Worm (Caenorhabditis elegans) whole organism, late embryonic: ENCODE data around the gene npr-30.

Experiments
- C08G9.2 ChIP-seq: sonication (generic microtip); optimal IDR thresholded peaks from 2 replicates; lab custom pipeline; 2016; ENCODE audit warnings: mild to moderate bottlenecking, missing genetic modification characterization, moderate library complexity, missing compliant biosample characterization
- C38D4.7 ChIP-seq: fragments of 200-800 bp; sonication (Bioruptor generic); optimal IDR thresholded peaks from 2 replicates; lab custom pipeline; 2018; ENCODE audit warnings: mild to moderate bottlenecking, missing genetic modification characterization, moderate library complexity, missing compliant biosample characterization
- K09A11.1 ChIP-seq: sonication (generic microtip); optimal IDR thresholded peaks from 2 replicates; lab custom pipeline; 2017; ENCODE audit warnings: antibody characterized with exemption, mild to moderate bottlenecking, missing genetic modification characterization, missing compliant biosample characterization; ENCODE audit not compliant: insufficient read depth
- ahr-1 ChIP-seq: sonication (generic microtip); optimal IDR thresholded peaks from 2 replicates; lab custom pipeline; 2016; ENCODE audit warnings: missing genetic modification characterization, missing compliant biosample characterization
- ama-1 ChIP-seq: fragments of 150-350 bp; optimal IDR thresholded peaks from 2 replicates; lab custom pipeline; 2014
- ceh-14 ChIP-seq: sonication (generic microtip); optimal IDR thresholded peaks from 2 replicates; lab custom pipeline; 2016; ENCODE audit warnings: missing genotype, missing genetic modification characterization, missing compliant biosample characterization
- ceh-19 ChIP-seq: fragments of 200-800 bp; sonication (Bioruptor generic); optimal IDR thresholded peaks from 2 replicates; lab custom pipeline; 2018; ENCODE audit warnings: mild to moderate bottlenecking, missing genetic modification characterization, missing compliant biosample characterization
- ceh-2 ChIP-seq: sonication (generic microtip); optimal IDR thresholded peaks from 2 replicates; lab custom pipeline; 2016; ENCODE audit warnings: missing genotype, missing genetic modification characterization, missing compliant biosample characterization
- ceh-22 ChIP-seq: sonication (generic microtip); optimal IDR thresholded peaks from 2 replicates; lab custom pipeline; 2017; ENCODE audit warnings: missing biosample characterization, missing genetic modification characterization
- ceh-24 ChIP-seq: sonication (generic microtip); optimal IDR thresholded peaks from 2 replicates; lab custom pipeline; 2016; ENCODE audit warnings: mild to moderate bottlenecking, missing genetic modification characterization, missing compliant biosample characterization
- ceh-30 ChIP-seq: fragments of 150-350 bp; optimal IDR thresholded peaks from 2 replicates; lab custom pipeline; 2014; ENCODE audit warnings: missing biosample characterization, missing genetic modification characterization
- ceh-31 ChIP-seq: sonication (generic microtip); optimal IDR thresholded peaks from 2 replicates; lab custom pipeline; 2016; ENCODE audit warnings: missing genetic modification characterization, missing compliant biosample characterization
- ceh-45 ChIP-seq: fragments of 200-800 bp; sonication (Bioruptor generic); IDR thresholded peaks from 2 replicates; pipeline ENCODE4 v1.3.6; 2022; ENCODE audit warnings: missing genetic modification reagents, missing genetic modification characterization, missing compliant biosample characterization
- ceh-48 ChIP-seq: sonication (generic microtip); optimal IDR thresholded peaks from 2 replicates; lab custom pipeline; 2016; ENCODE audit warnings: missing genetic modification characterization, inconsistent platforms, missing compliant biosample characterization
- ceh-6 ChIP-seq: fragments of 200-800 bp; sonication (Bioruptor generic); optimal IDR thresholded peaks from 2 replicates; lab custom pipeline; 2018; ENCODE audit warnings: mild to moderate bottlenecking, missing genetic modification characterization, missing compliant biosample characterization
- che-1 ChIP-seq: sonication (generic microtip); optimal IDR thresholded peaks from 2 replicates; lab custom pipeline; 2016; ENCODE audit warnings: mild to moderate bottlenecking, missing genetic modification characterization, missing compliant biosample characterization
- dve-1 ChIP-seq: sonication (generic microtip); optimal IDR thresholded peaks from 2 replicates; lab custom pipeline; 2017; ENCODE audit warnings: antibody characterized with exemption, mild to moderate bottlenecking, missing genetic modification characterization, missing compliant biosample characterization
- elt-2 ChIP-seq: sonication (generic microtip); optimal IDR thresholded peaks from 2 replicates; lab custom pipeline; 2016; ENCODE audit warnings: missing genetic modification reagents, missing genetic modification characterization, missing compliant biosample characterization
- ets-4 ChIP-seq: sonication (generic microtip); optimal IDR thresholded peaks from 2 replicates; lab custom pipeline; 2016; ENCODE audit warnings: missing genetic modification characterization, missing compliant biosample characterization
- fax-1 ChIP-seq: sonication (generic microtip); optimal IDR thresholded peaks from 2 replicates; lab custom pipeline; 2016; ENCODE audit warnings: missing genotype, missing genetic modification characterization, missing compliant biosample characterization
- fkh-10 ChIP-seq: fragments of 150-350 bp; optimal IDR thresholded peaks from 2 replicates; lab custom pipeline; 2014; ENCODE audit warnings: missing biosample characterization, missing genetic modification reagents, missing genetic modification characterization
- fkh-6 ChIP-seq: sonication (generic microtip); optimal IDR thresholded peaks from 2 replicates; lab custom pipeline; 2016; ENCODE audit warnings: missing genetic modification characterization, missing compliant biosample characterization
- gmeb-2 ChIP-seq: sonication (generic microtip); optimal IDR thresholded peaks from 2 replicates; lab custom pipeline; 2016; ENCODE audit warnings: missing genetic modification characterization, inconsistent platforms, missing compliant biosample characterization
- hlh-15 ChIP-seq: sonication (generic microtip); optimal IDR thresholded peaks from 2 replicates; lab custom pipeline; 2016; ENCODE audit warnings: missing genetic modification characterization, missing compliant biosample characterization
- hlh-30 ChIP-seq: sonication (generic microtip); optimal IDR thresholded peaks from 2 replicates; lab custom pipeline; 2017; ENCODE audit warnings: antibody characterized with exemption, missing genetic modification characterization, missing compliant biosample characterization; ENCODE audit not compliant: insufficient read depth
- hlh-6 ChIP-seq: sonication (generic microtip); optimal IDR thresholded peaks from 2 replicates; lab custom pipeline; 2016; ENCODE audit warnings: missing genotype, missing genetic modification characterization, missing compliant biosample characterization
- hlh-8 ChIP-seq: sonication (generic microtip); optimal IDR thresholded peaks from 2 replicates; lab custom pipeline; 2016; ENCODE audit warnings: missing genotype, missing genetic modification characterization, missing compliant biosample characterization
- lim-6 ChIP-seq: sonication (generic microtip); optimal IDR thresholded peaks from 2 replicates; lab custom pipeline; 2016; ENCODE audit warnings: missing genetic modification characterization, missing compliant biosample characterization
- nfya-1 ChIP-seq: sonication (generic microtip); optimal IDR thresholded peaks from 2 replicates; lab custom pipeline; 2017; ENCODE audit warnings: missing genetic modification characterization, mild to moderate bottlenecking, missing compliant biosample characterization, antibody characterized with exemption, moderate library complexity
- nhr-232 ChIP-seq: sonication (generic microtip); optimal IDR thresholded peaks from 2 replicates; lab custom pipeline; 2016; ENCODE audit warnings: missing genetic modification characterization, missing compliant biosample characterization
- pat-9 ChIP-seq: fragments of 200-800 bp; sonication (Bioruptor generic); optimal IDR thresholded peaks from 2 replicates; lab custom pipeline; 2018; ENCODE audit warnings: mild to moderate bottlenecking, missing genetic modification characterization, moderate library complexity, missing compliant biosample characterization
- pha-4 ChIP-seq: fragments of 150-350 bp; optimal IDR thresholded peaks from 2 replicates; lab custom pipeline; 2018; ENCODE audit warnings: missing biosample characterization, missing genetic modification reagents, missing genetic modification characterization
- pqm-1 ChIP-seq: sonication (generic microtip); optimal IDR thresholded peaks from 2 replicates; lab custom pipeline; 2016; ENCODE audit warnings: missing genetic modification characterization, missing compliant biosample characterization
- tbx-2 ChIP-seq: sonication (generic microtip); optimal IDR thresholded peaks from 2 replicates; lab custom pipeline; 2016; ENCODE audit warnings: missing genetic modification characterization, missing compliant biosample characterization
- unc-42 ChIP-seq: sonication (generic microtip); optimal IDR thresholded peaks from 2 replicates; lab custom pipeline; 2016; ENCODE audit warnings: missing genotype, missing genetic modification characterization, missing compliant biosample characterization
- unc-86 ChIP-seq: sonication (generic microtip); optimal IDR thresholded peaks from 2 replicates; lab custom pipeline; 2016; ENCODE audit warnings: missing genetic modification characterization, missing compliant biosample characterization

The npr-30 gene

ce11 chrIII:39516-39915, 36.4 kb downstream of the npr-30 start:
- TF ChIP-seq ceh-24 (no peak), ceh-31 (tag; lab: Kevin White, UChicago) (peak; percentile 26)

ce11 chrIII:40580-41113, 37.5 kb downstream of the npr-30 start, which contains the start of gene col-88:
col-88 (plus strand) TSS chrIII:41063.
- TF ChIP-seq lim-6: no peak
- no peak for TF ChIP-seq fax-1
- no peak for TF ChIP-seq ceh-2 (tag; lab: Kevin White, UChicago)
- no peak for TF ChIP-seq ama-1 (lab: Kevin White, UChicago)
- TF ChIP-seq gmeb-2 (tag; lab: Kevin White, UChicago): no peak
- TF ChIP-seq pat-9 (tag; lab: Kevin White, UChicago): no peak
- TF ChIP-seq pha-4 (tag; lab: Kevin White, UChicago): no peak
- no peak for TF ChIP-seq C38D4.7 (GFP tag; lab: Kevin White, UChicago)

ce11 chrIII:41484-41883, 38.4 kb downstream of the npr-30 start:
- TF ChIP-seq pha-4 (tag; lab: Kevin White, UChicago): no peak
- no peak for TF ChIP-seq ets-4 (tag; lab: Kevin White, UChicago)
- TF ChIP-seq fkh-10: no peak
- no peak for TF ChIP-seq unc-42 (tag; lab: Kevin White, UChicago)
- TF ChIP-seq C38D4.7 (GFP tag; lab: Kevin White, UChicago): no peak
- TF ChIP-seq ama-1 (lab: Kevin White, UChicago): no peak
- TF ChIP-seq hlh-30 (tag; lab: Kevin White, UChicago): no peak
- no peak for TF ChIP-seq ahr-1 (tag; lab: Kevin White, UChicago)
- no peak for TF ChIP-seq ceh-2 (tag; lab: Kevin White, UChicago)
- TF ChIP-seq pqm-1 (tag; lab: Kevin White, UChicago): no peak
- no peak for TF ChIP-seq C08G9.2
- TF ChIP-seq lim-6: no peak
- TF ChIP-seq ceh-6: no peak
- TF ChIP-seq ceh-45 (GFP tag; lab: Robert Waterston, UW): no peak
- TF ChIP-seq hlh-15 (tag; lab: Kevin White, UChicago): no peak
- TF ChIP-seq ceh-31 (tag; lab: Kevin White, UChicago): no peak

- TF ChIP-seq dve-1 (tag; lab: Kevin White, UChicago) (no peak), nfya-1 (tag; lab: Kevin White, UChicago) (no peak), C08G9.2 (no peak), hlh-8 (tag; lab: Kevin White, UChicago) (no peak), hlh-6 (tag; lab: Kevin White, UChicago) (no peak), ceh-14 (tag; lab: Kevin White, UChicago) (no peak), ceh-22 (tag; lab: Kevin White, UChicago) (no peak), ceh-31 (tag; lab: Kevin White, UChicago) (no peak), fkh-6 (no peak), nhr-232 (tag; lab: Kevin White, UChicago) (no peak)
Observed at ce11 chrIII:42725-43124, 39.6 kb downstream of the npr-30 start.

ce11 chrIII:48329-48728, 45.2 kb downstream of the npr-30 start:
- TF ChIP-seq ceh-14 (tag; lab: Kevin White, UChicago): no peak
- TF ChIP-seq unc-86 (tag; lab: Kevin White, UChicago): peak; percentile 24
- TF ChIP-seq hlh-6 (tag; lab: Kevin White, UChicago): no peak

- TF ChIP-seq fkh-6 (no peak), ceh-48 (tag; lab: Kevin White, UChicago) (no peak), K09A11.1 (no peak), che-1 (no peak), gmeb-2 (tag; lab: Kevin White, UChicago) (no peak), ceh-30 (no peak), ama-1 (lab: Kevin White, UChicago) (no peak), elt-2 (no peak), tbx-2 (tag; lab: Kevin White, UChicago) (no peak), ceh-19 (GFP tag; lab: Kevin White, UChicago) (no peak)
Observed at ce11 chrIII:49064-49463, 45.9 kb downstream of the npr-30 start.
